Worm (Caenorhabditis elegans): Measurements from ENCODE around the gene F26C11.1.

F26C11.1 gene

DNA sequence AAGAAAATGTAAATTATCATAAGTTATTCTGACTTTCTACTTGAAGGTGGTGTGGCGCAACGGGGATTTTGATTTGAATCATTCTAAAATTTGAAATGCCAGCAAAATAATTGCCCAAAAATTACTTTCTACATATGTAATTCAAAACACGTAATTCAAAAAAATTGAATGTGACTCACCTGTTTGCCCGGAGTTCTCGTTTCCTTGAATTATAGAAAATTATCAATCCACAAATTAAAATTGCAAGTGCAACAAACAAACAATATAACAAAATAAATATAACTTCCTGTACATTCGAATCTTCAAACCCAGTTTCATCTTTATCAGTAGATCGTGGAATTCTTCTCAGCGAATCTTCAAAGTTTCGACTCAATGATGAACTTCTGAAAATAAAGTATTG lies 26.3 kb upstream of the F26C11.1 start:
- TF ChIP-seq T22C8.4 (GFP tag; IDR thresholded peaks at IDR 0.05): no peak
- TF ChIP-seq cog-1 (tag; optimal IDR thresholded peaks at IDR 0.05): no peak
- TF ChIP-seq med-1 (GFP tag; optimal IDR thresholded peaks at IDR 0.05; ENCODE audit: insufficient read depth): no peak
- TF ChIP-seq tab-1 (GFP tag; IDR thresholded peaks at IDR 0.05): no peak
- TF ChIP-seq flt-1 (GFP tag; IDR thresholded peaks at IDR 0.05): no peak
- TF ChIP-seq klf-2 (GFP tag; conservative IDR thresholded peaks at IDR 0.05): no peak
- TF ChIP-seq ztf-23 (GFP tag; IDR thresholded peaks at IDR 0.05): no peak
- no peak for TF ChIP-seq ztf-29 (GFP tag; IDR thresholded peaks at IDR 0.05)
- no peak for TF ChIP-seq ref-1 (GFP tag; conservative IDR thresholded peaks at IDR 0.05)

DNA sequence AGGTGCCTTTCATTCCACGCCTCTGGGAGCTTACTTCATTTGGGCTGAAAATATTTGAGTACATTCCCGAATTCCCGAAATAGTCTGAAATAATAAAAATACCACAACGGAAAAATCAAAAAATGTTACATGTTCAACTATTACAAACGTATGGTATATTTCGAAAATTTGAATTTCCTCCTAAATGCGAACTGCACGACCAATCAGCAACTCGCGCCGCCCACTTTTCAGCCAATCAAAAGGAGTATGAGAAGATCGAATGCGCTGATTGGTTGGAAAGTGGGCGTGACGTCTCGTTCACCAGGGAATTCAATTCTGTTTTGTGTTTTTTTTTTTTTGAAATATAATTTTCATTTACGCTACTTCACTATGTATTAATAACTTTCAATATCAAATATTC lies 25.8 kb upstream of the F26C11.1 start, which contains the start of gene old-1:
old-1 (minus strand) TSS at position 50 of the 400 bp plus-strand sequence.
- TF ChIP-seq ztf-23 (GFP tag; IDR thresholded peaks at IDR 0.05) (no peak), T22C8.4 (GFP tag; IDR thresholded peaks at IDR 0.05) (no peak), ref-1 (GFP tag; conservative IDR thresholded peaks at IDR 0.05) (no peak), flt-1 (GFP tag; IDR thresholded peaks at IDR 0.05) (no peak), klf-2 (GFP tag; conservative IDR thresholded peaks at IDR 0.05) (no peak), med-1 (GFP tag; optimal IDR thresholded peaks at IDR 0.05; ENCODE audit: insufficient read depth) (no peak), cog-1 (tag; optimal IDR thresholded peaks at IDR 0.05) (no peak), ztf-29 (GFP tag; IDR thresholded peaks at IDR 0.05) (no peak), tab-1 (GFP tag; IDR thresholded peaks at IDR 0.05) (no peak)

DNA sequence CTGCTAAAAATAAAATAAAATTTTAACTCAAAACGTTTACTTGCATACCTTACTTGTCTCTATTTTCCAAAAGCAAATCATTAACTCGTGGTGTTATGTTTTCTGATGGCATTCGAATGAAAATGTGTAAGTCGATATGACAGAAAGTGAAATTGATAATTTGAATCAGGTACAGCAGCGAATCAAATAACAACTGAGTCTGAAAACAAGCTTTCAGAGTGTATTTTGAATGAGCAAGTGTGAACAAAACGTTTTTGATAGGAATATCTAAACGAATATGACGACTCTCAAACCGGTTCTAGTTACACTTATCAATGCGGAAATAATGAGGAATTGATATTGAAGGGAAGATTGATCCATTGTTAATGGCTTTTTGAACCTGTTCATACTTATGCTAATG lies 23.5 kb upstream of the F26C11.1 start, which contains the start of gene chil-7:
chil-7 (minus strand) TSS at position 112 of the 400 bp plus-strand sequence.
- TF ChIP-seq med-1 (GFP tag; optimal IDR thresholded peaks at IDR 0.05; ENCODE audit: insufficient read depth) (no peak), ztf-23 (GFP tag; IDR thresholded peaks at IDR 0.05) (no peak), ref-1 (GFP tag; conservative IDR thresholded peaks at IDR 0.05) (no peak), tab-1 (GFP tag; IDR thresholded peaks at IDR 0.05) (no peak), klf-2 (GFP tag; conservative IDR thresholded peaks at IDR 0.05) (no peak), flt-1 (GFP tag; IDR thresholded peaks at IDR 0.05) (no peak), ztf-29 (GFP tag; IDR thresholded peaks at IDR 0.05) (no peak), T22C8.4 (GFP tag; IDR thresholded peaks at IDR 0.05) (no peak), cog-1 (tag; optimal IDR thresholded peaks at IDR 0.05) (no peak)

DNA sequence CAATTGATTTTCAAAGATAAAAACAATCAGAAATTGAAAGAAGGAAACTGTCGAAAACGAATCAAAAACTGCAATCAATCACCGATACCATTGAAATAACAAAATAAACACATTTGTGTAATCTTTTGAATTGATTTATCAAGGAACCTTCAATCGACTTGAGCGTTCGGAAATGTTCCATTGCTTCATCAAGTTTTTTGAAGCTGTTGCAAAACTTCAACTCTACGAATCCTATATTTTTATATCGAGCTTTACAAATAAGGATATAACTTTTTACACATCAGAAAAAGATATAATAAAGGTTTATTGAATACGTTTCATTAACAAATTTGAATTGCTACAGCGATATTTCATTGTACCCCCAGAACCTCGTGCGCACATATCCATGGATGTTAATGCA lies 21.6 kb upstream of the F26C11.1 start, which contains the start of gene chil-8:
chil-8 (minus strand) TSS at position 101 of the 400 bp plus-strand sequence.
- TF ChIP-seq tab-1 (GFP tag; IDR thresholded peaks at IDR 0.05): no peak
- TF ChIP-seq med-1 (GFP tag; optimal IDR thresholded peaks at IDR 0.05; ENCODE audit: insufficient read depth): no peak
- TF ChIP-seq ztf-23 (GFP tag; IDR thresholded peaks at IDR 0.05): no peak
- TF ChIP-seq cog-1 (tag; optimal IDR thresholded peaks at IDR 0.05): no peak
- no peak for TF ChIP-seq T22C8.4 (GFP tag; IDR thresholded peaks at IDR 0.05)
- TF ChIP-seq ref-1 (GFP tag; conservative IDR thresholded peaks at IDR 0.05): no peak

DNA sequence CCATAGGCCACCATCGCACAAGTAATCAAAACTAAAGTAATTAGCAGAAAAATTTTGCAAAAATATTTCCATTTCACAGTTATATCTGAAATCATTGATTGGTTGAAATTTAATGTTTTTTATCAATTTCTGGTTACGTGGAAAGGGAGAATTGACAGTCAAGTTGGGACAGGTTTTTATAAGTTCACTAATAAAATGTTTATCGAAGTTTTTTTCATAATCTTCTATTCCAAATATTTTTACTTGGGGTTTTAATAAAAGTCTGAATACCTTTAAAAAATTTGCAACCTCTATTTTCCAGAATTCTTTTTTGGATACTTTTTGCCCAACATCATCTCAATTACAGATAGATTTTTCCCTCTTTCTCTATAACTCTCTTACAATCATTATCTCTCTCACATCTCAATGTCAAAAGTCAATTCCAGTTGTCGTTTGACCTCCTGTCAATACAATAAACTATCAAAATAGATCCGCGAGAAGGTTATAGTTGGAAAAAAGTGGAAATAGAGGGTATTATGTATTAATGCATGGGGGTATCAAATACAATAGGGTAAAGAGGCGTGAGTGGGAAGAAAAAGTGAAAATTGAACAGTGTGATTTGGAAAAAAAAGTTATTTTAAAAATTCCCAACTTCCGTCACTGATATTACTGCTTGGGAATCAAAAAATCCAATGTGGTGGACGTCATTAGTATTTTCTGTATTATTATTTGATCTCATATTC lies 19.9 kb upstream of the F26C11.1 start, which contains the start of the genes chil-2 and ctsa-3.2:
chil-2 (minus strand) TSS at position 101 of the 722 bp plus-strand sequence.
ctsa-3.2 (plus strand) TSS at position 672 of the 722 bp plus-strand sequence.
- no peak for TF ChIP-seq klf-2 (GFP tag; conservative IDR thresholded peaks at IDR 0.05)
- TF ChIP-seq ref-1 (GFP tag; conservative IDR thresholded peaks at IDR 0.05): no peak
- TF ChIP-seq ztf-23 (GFP tag; IDR thresholded peaks at IDR 0.05): no peak
- no peak for TF ChIP-seq tab-1 (GFP tag; IDR thresholded peaks at IDR 0.05)
- TF ChIP-seq med-1 (GFP tag; optimal IDR thresholded peaks at IDR 0.05; ENCODE audit: insufficient read depth): no peak
- no peak for TF ChIP-seq ztf-29 (GFP tag; IDR thresholded peaks at IDR 0.05)
- no peak for TF ChIP-seq cog-1 (tag; optimal IDR thresholded peaks at IDR 0.05)
- no peak for TF ChIP-seq flt-1 (GFP tag; IDR thresholded peaks at IDR 0.05)
- no peak for TF ChIP-seq T22C8.4 (GFP tag; IDR thresholded peaks at IDR 0.05)

DNA sequence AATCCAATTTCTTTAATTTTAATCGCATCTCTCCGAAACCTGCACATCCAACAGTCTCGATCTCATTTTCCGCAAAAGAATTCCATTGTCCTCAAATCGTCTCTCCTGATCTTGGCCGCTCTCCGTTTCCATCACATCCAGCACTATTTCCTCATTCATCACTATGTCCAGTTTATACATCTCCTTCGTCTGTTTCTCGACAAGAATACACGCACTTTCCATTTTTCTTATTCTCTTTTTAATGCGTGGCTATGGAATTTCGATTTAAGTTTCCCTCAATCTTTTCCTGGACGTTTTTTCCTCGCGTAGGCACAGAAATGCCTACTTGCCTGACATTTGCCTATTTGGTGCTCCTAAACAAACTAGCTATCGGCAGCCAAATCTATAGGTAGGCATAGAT lies 14.7 kb upstream of the F26C11.1 start:
- TF ChIP-seq klf-2 (GFP tag; conservative IDR thresholded peaks at IDR 0.05) (no peak), cog-1 (tag; optimal IDR thresholded peaks at IDR 0.05) (no peak), flt-1 (GFP tag; IDR thresholded peaks at IDR 0.05) (no peak), tab-1 (GFP tag; IDR thresholded peaks at IDR 0.05) (no peak), med-1 (GFP tag; optimal IDR thresholded peaks at IDR 0.05; ENCODE audit: insufficient read depth) (no peak), ref-1 (GFP tag; conservative IDR thresholded peaks at IDR 0.05) (no peak), ztf-23 (GFP tag; IDR thresholded peaks at IDR 0.05) (no peak), ztf-29 (GFP tag; IDR thresholded peaks at IDR 0.05) (no peak), T22C8.4 (GFP tag; IDR thresholded peaks at IDR 0.05) (no peak)

DNA sequence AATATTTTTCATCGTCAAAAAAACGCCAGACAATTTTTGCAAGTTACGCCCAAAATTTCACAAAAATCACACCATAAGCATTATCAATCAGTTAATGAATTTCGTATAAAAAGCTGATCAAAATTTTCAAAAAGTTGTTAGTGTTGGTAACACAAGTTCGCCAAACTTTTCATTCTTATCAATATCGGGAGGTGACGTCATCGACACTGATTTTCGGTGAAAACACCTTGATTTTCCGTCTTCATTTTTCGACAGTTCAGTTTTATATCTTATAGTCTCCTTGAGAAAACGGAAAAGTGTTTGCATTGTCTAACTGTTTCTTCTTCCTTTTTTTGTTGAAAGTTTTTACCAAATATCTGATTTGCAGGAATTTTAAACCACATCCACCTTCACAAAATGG lies 13.7 kb upstream of the F26C11.1 start, which contains the start of gene C08H9.15:
C08H9.15 (plus strand) TSS at position 368 of the 400 bp plus-strand sequence.
- TF ChIP-seq ref-1 (GFP tag; conservative IDR thresholded peaks at IDR 0.05): no peak
- TF ChIP-seq med-1 (GFP tag; optimal IDR thresholded peaks at IDR 0.05; ENCODE audit: insufficient read depth): no peak
- TF ChIP-seq T22C8.4 (GFP tag; IDR thresholded peaks at IDR 0.05): no peak
- no peak for TF ChIP-seq tab-1 (GFP tag; IDR thresholded peaks at IDR 0.05)
- TF ChIP-seq ztf-29 (GFP tag; IDR thresholded peaks at IDR 0.05): no peak
- no peak for TF ChIP-seq cog-1 (tag; optimal IDR thresholded peaks at IDR 0.05)
- no peak for TF ChIP-seq ztf-23 (GFP tag; IDR thresholded peaks at IDR 0.05)
- no peak for TF ChIP-seq klf-2 (GFP tag; conservative IDR thresholded peaks at IDR 0.05)
- TF ChIP-seq flt-1 (GFP tag; IDR thresholded peaks at IDR 0.05): no peak

DNA sequence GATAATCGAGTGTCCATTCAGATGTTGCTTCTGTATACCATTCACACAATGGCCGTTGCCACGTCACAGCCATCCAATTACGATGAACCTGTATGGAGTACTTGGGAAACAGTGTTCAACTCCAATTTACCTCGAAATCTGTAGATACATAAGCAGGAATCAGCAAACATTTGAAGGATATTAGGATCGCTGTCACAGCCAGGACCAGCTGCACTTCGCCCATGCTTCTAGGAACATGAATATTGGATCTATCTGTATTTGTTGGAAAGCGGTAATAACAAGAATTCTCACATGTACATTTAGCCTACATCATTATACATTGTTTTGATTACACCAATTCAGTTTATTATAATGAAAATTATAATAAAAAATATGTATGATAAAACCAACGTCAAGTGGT lies 8.3 kb upstream of the F26C11.1 start, which contains the start of gene algn-8:
algn-8 (minus strand) TSS at position 227 of the 400 bp plus-strand sequence.
- TF ChIP-seq ztf-23 (GFP tag; IDR thresholded peaks at IDR 0.05) (no peak), T22C8.4 (GFP tag; IDR thresholded peaks at IDR 0.05) (no peak), tab-1 (GFP tag; IDR thresholded peaks at IDR 0.05) (no peak)

DNA sequence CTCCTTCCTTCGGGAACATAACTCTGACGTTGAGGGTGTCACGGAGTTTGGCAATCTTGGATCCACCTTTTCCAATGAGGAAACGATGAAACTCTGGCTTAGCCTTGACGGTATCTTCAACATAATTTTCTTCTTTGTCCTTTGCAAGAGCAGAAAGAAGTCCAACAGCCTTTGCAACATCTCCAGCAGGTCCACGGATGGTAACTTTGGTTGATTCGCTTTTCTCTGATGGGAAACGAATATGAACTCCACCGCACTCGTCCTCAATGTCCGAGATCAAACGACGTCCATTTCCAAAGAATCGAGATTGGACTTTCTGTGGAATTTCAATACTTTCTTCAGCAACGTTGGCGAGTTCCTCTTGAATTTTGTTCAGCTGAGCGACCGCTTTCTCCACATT lies 6.0 kb upstream of the F26C11.1 start:
- no peak for TF ChIP-seq flt-1 (GFP tag; IDR thresholded peaks at IDR 0.05)
- TF ChIP-seq tab-1 (GFP tag; IDR thresholded peaks at IDR 0.05): no peak
- TF ChIP-seq med-1 (GFP tag; optimal IDR thresholded peaks at IDR 0.05; ENCODE audit: insufficient read depth): no peak
- no peak for TF ChIP-seq ztf-23 (GFP tag; IDR thresholded peaks at IDR 0.05)
- TF ChIP-seq klf-2 (GFP tag; conservative IDR thresholded peaks at IDR 0.05): no peak
- TF ChIP-seq cog-1 (tag; optimal IDR thresholded peaks at IDR 0.05): no peak
- no peak for TF ChIP-seq T22C8.4 (GFP tag; IDR thresholded peaks at IDR 0.05)
- TF ChIP-seq ztf-29 (GFP tag; IDR thresholded peaks at IDR 0.05): no peak
- TF ChIP-seq ref-1 (GFP tag; conservative IDR thresholded peaks at IDR 0.05): no peak

Data from whole organism, midembryonic.